In the genomic region with DNA sequence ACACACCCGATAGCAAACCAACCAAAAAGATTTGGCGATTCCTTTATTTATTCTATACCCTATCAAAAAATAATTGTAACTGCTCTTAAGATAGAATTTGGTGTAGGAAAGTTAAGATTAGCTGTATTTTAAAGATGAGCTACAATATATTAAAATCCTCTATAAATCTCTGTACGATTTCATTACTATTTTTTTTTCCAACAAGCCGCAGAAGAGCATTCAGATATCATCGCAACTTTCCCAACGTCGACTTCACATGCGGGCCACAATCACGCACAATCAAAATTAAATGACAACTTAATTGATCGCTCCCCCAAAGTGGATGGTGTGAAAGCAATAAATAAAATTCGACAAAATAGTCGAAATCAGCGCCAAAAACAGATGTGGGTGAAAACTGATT, we compare ENCODE assay signal across 4 fruit fly cellular contexts.
TF ChIP-seq lines count a peak whose summit lies in the region.

No protein-coding gene starts in this region.

- no peak for TF ChIP-seq CTCF in whole organism, embryonic (GFP tag; optimal IDR thresholded peaks at IDR 0.05; lab: Kevin White, UChicago)

TF ChIP-seq in whole organism, embryonic, 481 proteins besides CTCF, POLR2A, EP300 and RAD21 (continues in another document):
- TF ChIP-seq crc (GFP tag; optimal IDR thresholded peaks at IDR 0.05; lab: Kevin White, UChicago) (no peak), pzg (GFP tag; optimal IDR thresholded peaks at IDR 0.05; lab: Kevin White, UChicago) (no peak), CG11696 (GFP tag; IDR thresholded peaks at IDR 0.05; lab: Robert Waterston, UW) (no peak), CG8478 (optimal IDR thresholded peaks at IDR 0.05; lab: Kevin White, UChicago) (no peak), jumu (GFP tag; optimal IDR thresholded peaks at IDR 0.05; lab: Kevin White, UChicago) (no peak), Mad (GFP tag; optimal IDR thresholded peaks at IDR 0.05; lab: Kevin White, UChicago) (peak; percentile 5), CG14710 (tag; optimal IDR thresholded peaks at IDR 0.05; lab: Kevin White, UChicago) (no peak), danr (GFP tag; IDR thresholded peaks at IDR 0.05; lab: Robert Waterston, UW) (no peak), Dip3 (GFP tag; optimal IDR thresholded peaks at IDR 0.05; lab: Kevin White, UChicago) (peak; percentile 21), Adf1 (GFP tag; IDR thresholded peaks at IDR 0.05; lab: Robert Waterston, UW) (no peak), bcd (GFP tag; optimal IDR thresholded peaks at IDR 0.05; lab: Kevin White, UChicago) (peak; percentile 3), cwo (GFP tag; optimal IDR thresholded peaks at IDR 0.05; lab: Kevin White, UChicago) (peak; percentile 44), CG7556 (GFP tag; optimal IDR thresholded peaks at IDR 0.05; lab: Kevin White, UChicago) (peak; percentile 24), insv (GFP tag; optimal IDR thresholded peaks at IDR 0.05; lab: Kevin White, UChicago) (no peak), scrt (GFP tag; optimal IDR thresholded peaks at IDR 0.05; lab: Kevin White, UChicago) (peak; percentile 24), E2f2 (GFP tag; IDR thresholded peaks at IDR 0.05; lab: Robert Waterston, UW) (peak; percentile 37; the same call in 1 of the 2 replicates), unpg (GFP tag; optimal IDR thresholded peaks at IDR 0.05; lab: Kevin White, UChicago) (peak; percentile 31), CG7786 (GFP tag; optimal IDR thresholded peaks at IDR 0.05; lab: Kevin White, UChicago) (no peak), CG13424 (tag; optimal IDR thresholded peaks at IDR 0.05; lab: Kevin White, UChicago) (peak; percentile 21), CG15601 (tag; optimal IDR thresholded peaks at IDR 0.05; lab: Kevin White, UChicago) (no peak), CG6683 (GFP tag; optimal IDR thresholded peaks at IDR 0.05; lab: Kevin White, UChicago) (no peak), gro (GFP tag; optimal IDR thresholded peaks at IDR 0.05; lab: Kevin White, UChicago) (peak; percentile 50)

TF ChIP-seq in whole organism, prepupa, 60 proteins besides CTCF, POLR2A, EP300 and RAD21 (continues in another document):
- TF ChIP-seq Blimp-1 (GFP tag; optimal IDR thresholded peaks at IDR 0.05; lab: Kevin White, UChicago) (no peak), achi (GFP tag; optimal IDR thresholded peaks at IDR 0.05; lab: Kevin White, UChicago) (no peak), vri (GFP tag; optimal IDR thresholded peaks at IDR 0.05; lab: Kevin White, UChicago) (no peak), cyc (GFP tag; optimal IDR thresholded peaks at IDR 0.05; lab: Kevin White, UChicago) (no peak), Gug (GFP tag; IDR thresholded peaks at IDR 0.05; lab: Robert Waterston, UW) (no peak), Sox102F (GFP tag; optimal IDR thresholded peaks at IDR 0.05; lab: Kevin White, UChicago) (peak; percentile 2), CG11294 (GFP tag; IDR thresholded peaks at IDR 0.05; lab: Robert Waterston, UW) (no peak), eg (GFP tag; IDR thresholded peaks at IDR 0.05; lab: Robert Waterston, UW) (peak; percentile 51; the same call in 2 of the 3 replicates), Eip78C (GFP tag; lab: Kevin White, UChicago) (peak; percentile 79), ss (GFP tag; optimal IDR thresholded peaks at IDR 0.05; lab: Kevin White, UChicago) (no peak), spab (GFP tag; optimal IDR thresholded peaks at IDR 0.05; lab: Kevin White, UChicago) (no peak), Sox14 (GFP tag; optimal IDR thresholded peaks at IDR 0.05; lab: Kevin White, UChicago) (peak; percentile 1), dsx (GFP tag; optimal IDR thresholded peaks at IDR 0.05; lab: Kevin White, UChicago; ENCODE audit: poor library complexity, severe bottlenecking) (no peak), fd59A (GFP tag; optimal IDR thresholded peaks at IDR 0.05; lab: Kevin White, UChicago) (no peak), Lpt (GFP tag; optimal IDR thresholded peaks at IDR 0.05; lab: Kevin White, UChicago) (no peak), Ets21C (GFP tag; optimal IDR thresholded peaks at IDR 0.05; lab: Kevin White, UChicago) (no peak), Sox15 (GFP tag; optimal IDR thresholded peaks at IDR 0.05; lab: Kevin White, UChicago) (no peak), fd85E (GFP tag; optimal IDR thresholded peaks at IDR 0.05; lab: Kevin White, UChicago) (no peak), CG3919 (GFP tag; optimal IDR thresholded peaks at IDR 0.05; lab: Kevin White, UChicago) (no peak), CG10631 (GFP tag; optimal IDR thresholded peaks at IDR 0.05; lab: Kevin White, UChicago) (no peak), pdm3 (GFP tag; optimal IDR thresholded peaks at IDR 0.05; lab: Kevin White, UChicago) (no peak), dac (GFP tag; optimal IDR thresholded peaks at IDR 0.05; lab: Kevin White, UChicago) (no peak), CG16779 (tag; optimal IDR thresholded peaks at IDR 0.05; lab: Kevin White, UChicago) (no peak)

TF ChIP-seq in whole organism, pupa, 21 proteins besides CTCF, POLR2A, EP300 and RAD21:
- TF ChIP-seq CG8301 (tag; optimal IDR thresholded peaks at IDR 0.05; lab: Kevin White, UChicago) = peak; percentile 10
- TF ChIP-seq CG32121 (GFP tag; IDR thresholded peaks at IDR 0.05; lab: Robert Waterston, UW) = 0 out of 2 replicates have a peak, but pooled peaks have one; percentile 17
- no peak for TF ChIP-seq CG10348 (GFP tag; IDR thresholded peaks at IDR 0.05; lab: Robert Waterston, UW)
- TF ChIP-seq CG15710 (tag; optimal IDR thresholded peaks at IDR 0.05; lab: Kevin White, UChicago) = no peak

TF ChIP-seq in whole organism, wandering third instar larva, 38 proteins besides CTCF, POLR2A, EP300 and RAD21:
- TF ChIP-seq fru (GFP tag; optimal IDR thresholded peaks at IDR 0.05; lab: Kevin White, UChicago) (peak; percentile 29), jim (GFP tag; optimal IDR thresholded peaks at IDR 0.05; lab: Kevin White, UChicago) (no peak), Hr83 (GFP tag; optimal IDR thresholded peaks at IDR 0.05; lab: Kevin White, UChicago; ENCODE audit: poor library complexity, severe bottlenecking) (no peak), sage (GFP tag; optimal IDR thresholded peaks at IDR 0.05; lab: Kevin White, UChicago) (no peak), Sp1 (GFP tag; optimal IDR thresholded peaks at IDR 0.05; lab: Kevin White, UChicago) (peak; percentile 2), h (GFP tag; optimal IDR thresholded peaks at IDR 0.05; lab: Kevin White, UChicago) (peak; percentile 49), GATAd (GFP tag; optimal IDR thresholded peaks at IDR 0.05; lab: Kevin White, UChicago) (no peak), CrebA (GFP tag; optimal IDR thresholded peaks at IDR 0.05; lab: Kevin White, UChicago; ENCODE audit: borderline replicate concordance) (no peak), ey (GFP tag; optimal IDR thresholded peaks at IDR 0.05; lab: Kevin White, UChicago) (peak; percentile 33), Mio (GFP tag; optimal IDR thresholded peaks at IDR 0.05; lab: Kevin White, UChicago) (no peak), psq (GFP tag; optimal IDR thresholded peaks at IDR 0.05; lab: Kevin White, UChicago) (no peak), dsf (GFP tag; optimal IDR thresholded peaks at IDR 0.05; lab: Kevin White, UChicago; ENCODE audit: borderline replicate concordance) (no peak), foxo (GFP tag; optimal IDR thresholded peaks at IDR 0.05; lab: Kevin White, UChicago) (peak in 1 of 2 experiments; percentile 13), rgr (GFP tag; optimal IDR thresholded peaks at IDR 0.05; lab: Kevin White, UChicago) (peak; percentile 29), br (GFP tag; optimal IDR thresholded peaks at IDR 0.05; lab: Kevin White, UChicago) (peak; percentile 6), Dfd (GFP tag; optimal IDR thresholded peaks at IDR 0.05; lab: Kevin White, UChicago) (no peak), lola (GFP tag; optimal IDR thresholded peaks at IDR 0.05; lab: Kevin White, UChicago) (no peak), woc (GFP tag; optimal IDR thresholded peaks at IDR 0.05; lab: Kevin White, UChicago) (peak; percentile 12), Jra (GFP tag; optimal IDR thresholded peaks at IDR 0.05; lab: Kevin White, UChicago) (no peak), Rel (GFP tag; optimal IDR thresholded peaks at IDR 0.05; lab: Kevin White, UChicago) (no peak), Rel (tag; optimal IDR thresholded peaks at IDR 0.05; lab: Kevin White, UChicago) (no peak)
TF ChIP-seq in whole organism, wandering third instar larva: peak in this region for 8.
